Worm (Caenorhabditis elegans): ENCODE results near the gene alh-12.

Gene alh-12

DNA sequence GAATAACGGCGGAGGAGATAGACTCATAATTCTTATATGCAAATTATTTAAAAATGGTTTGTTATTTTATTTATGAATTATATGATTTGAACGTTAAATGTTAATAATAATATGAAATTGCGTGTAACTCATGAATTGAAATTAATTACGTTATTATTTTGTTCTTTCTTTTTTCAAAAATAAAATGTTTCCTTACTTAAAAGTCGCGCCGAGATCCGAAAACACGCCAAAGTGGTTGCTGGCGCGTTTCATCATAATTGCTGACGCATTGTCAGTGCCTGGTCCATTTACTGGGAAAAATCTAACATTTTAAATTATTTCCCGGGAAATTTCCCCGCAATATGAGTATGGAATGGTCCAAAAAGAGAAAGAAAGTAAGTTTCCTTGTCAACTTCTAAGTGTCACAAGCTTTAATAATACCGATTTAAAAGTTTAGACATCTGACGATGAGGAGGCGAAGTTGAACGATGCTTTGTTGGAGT is 45.6 kb downstream of the alh-12 start, which contains the start of the genes C07H6.9 and sap-140 (continued):
- TF ChIP-seq spr-3 (GFP tag; optimal IDR thresholded peaks at IDR 0.05) (no peak), ceh-32 (tag; optimal IDR thresholded peaks at IDR 0.05; ENCODE audit: poor library complexity) (no peak), dmd-6 (GFP tag; IDR thresholded peaks at IDR 0.05) (peak; percentile 53), snpc-4 (tag; optimal IDR thresholded peaks at IDR 0.05) (no peak), nhr-25 (tag; optimal IDR thresholded peaks at IDR 0.05; ENCODE audit: borderline replicate concordance, insufficient read depth) (no peak), daf-12 (tag; optimal IDR thresholded peaks at IDR 0.05) (no peak), jun-1 (tag; optimal IDR thresholded peaks at IDR 0.05) (no peak), attf-4 (tag; optimal IDR thresholded peaks at IDR 0.05) (no peak), duxl-1 (tag; optimal IDR thresholded peaks at IDR 0.05; ENCODE audit: poor library complexity) (peak; percentile 58), set-16 (GFP tag; IDR thresholded peaks at IDR 0.05) (no peak), Y5F2A.4 (GFP tag; optimal IDR thresholded peaks at IDR 0.05) (no peak), vab-7 (GFP tag; IDR thresholded peaks at IDR 0.05) (no peak), T20F7.1 (GFP tag; optimal IDR thresholded peaks at IDR 0.05) (peak; percentile 61), mxl-3 (GFP tag; optimal IDR thresholded peaks at IDR 0.05) (no peak), lin-1 (GFP tag; IDR thresholded peaks at IDR 0.05) (no peak), nhr-10 (tag; optimal IDR thresholded peaks at IDR 0.05) (no peak), ctbp-1 (GFP tag; IDR thresholded peaks at IDR 0.05) (no peak), ztf-7 (tag; optimal IDR thresholded peaks at IDR 0.05) (peak; percentile 48), nhr-77 (tag; optimal IDR thresholded peaks at IDR 0.05) (no peak), T26A8.4 (GFP tag; IDR thresholded peaks at IDR 0.05) (peak; percentile 61), F37D6.2 (tag; optimal IDR thresholded peaks at IDR 0.05) (peak; percentile 56), mep-1 (tag; optimal IDR thresholded peaks at IDR 0.05) (peak; percentile 72), snpc-1.2 (GFP tag; IDR thresholded peaks at IDR 0.05) (no peak), daf-16 (GFP tag; optimal IDR thresholded peaks at IDR 0.05) (peak in 1 of 2 experiments; percentile 15), daf-16 (tag; optimal IDR thresholded peaks at IDR 0.05) (peak; percentile 47), lin-38 (GFP tag; IDR thresholded peaks at IDR 0.05) (peak; percentile 74), madf-5 (GFP tag; IDR thresholded peaks at IDR 0.05) (no peak), nhr-102 (tag; optimal IDR thresholded peaks at IDR 0.05) (peak; percentile 66), tag-97 (GFP tag; IDR thresholded peaks at IDR 0.05) (no peak), gei-8 (GFP tag; optimal IDR thresholded peaks at IDR 0.05) (no peak), madf-9 (GFP tag; conservative IDR thresholded peaks at IDR 0.05) (no peak), arid-1 (GFP tag; conservative IDR thresholded peaks at IDR 0.05) (0 out of 2 replicates have a peak, but pooled peaks have one; percentile 36), lin-13 (GFP tag; optimal IDR thresholded peaks at IDR 0.05) (no peak), lim-7 (GFP tag; IDR thresholded peaks at IDR 0.05) (no peak), spr-1 (tag; optimal IDR thresholded peaks at IDR 0.05) (peak; percentile 25), dpl-1 (GFP tag; optimal IDR thresholded peaks at IDR 0.05) (peak; percentile 95), lsy-2 (tag; optimal IDR thresholded peaks at IDR 0.05) (peak in 1 of 2 experiments; percentile 91), dmd-9 (GFP tag; IDR thresholded peaks at IDR 0.05) (no peak), mdl-1 (tag; optimal IDR thresholded peaks at IDR 0.05) (no peak), Y75B8A.6 (GFP tag; IDR thresholded peaks at IDR 0.05) (no peak), ceh-28 (tag; optimal IDR thresholded peaks at IDR 0.05) (no peak), mes-2 (tag; optimal IDR thresholded peaks at IDR 0.05; ENCODE audit: poor library complexity, severe bottlenecking) (peak; percentile 90), ceh-62 (tag; optimal IDR thresholded peaks at IDR 0.05) (no peak), zfp-3 (GFP tag; conservative IDR thresholded peaks at IDR 0.05) (0 out of 2 replicates have a peak, but pooled peaks have one; percentile 26), unc-62 (GFP tag; optimal IDR thresholded peaks at IDR 0.05 in 1 of 2) (no peak), unc-62 (tag; optimal IDR thresholded peaks at IDR 0.05) (no peak), pqm-1 (tag; optimal IDR thresholded peaks at IDR 0.05) (no peak), ces-1 (GFP tag; optimal IDR thresholded peaks at IDR 0.05) (peak; percentile 24), nhr-111 (GFP tag; optimal IDR thresholded peaks at IDR 0.05) (no peak), F44E2.7 (GFP tag; IDR thresholded peaks at IDR 0.05) (no peak), daf-8 (GFP tag; IDR thresholded peaks at IDR 0.05) (no peak)

Data from whole organism, L4 larva.